Worm (Caenorhabditis elegans) whole organism, young adult: ENCODE measurements around the gene Y39A3B.8.

Experiments used
- B0035.1 ChIP-seq: sonication (generic microtip); optimal IDR thresholded peaks from 2 replicates; lab custom pipeline; 2016; ENCODE audit warnings: missing genetic modification characterization, mild to moderate bottlenecking, missing compliant biosample characterization, missing genotype, missing genetic modification reagents
- F52B5.7 ChIP-seq: sonication (generic microtip); optimal IDR thresholded peaks from 2 replicates; lab custom pipeline; 2016; ENCODE audit warnings: mild to moderate bottlenecking, missing genetic modification characterization, missing compliant biosample characterization
- F57C9.4 ChIP-seq: sonication (generic microtip); optimal IDR thresholded peaks from 2 replicates; lab custom pipeline; 2017; ENCODE audit warnings: mild to moderate bottlenecking, missing genetic modification characterization, missing compliant biosample characterization
- K12H6.12 ChIP-seq: fragments of 200-800 bp; sonication (Bioruptor generic); optimal IDR thresholded peaks from 2 replicates; lab custom pipeline; 2018; ENCODE audit warnings: mild to moderate bottlenecking, missing genetic modification characterization, missing compliant biosample characterization
- T26A5.8 ChIP-seq: sonication (generic microtip); optimal IDR thresholded peaks from 2 replicates; lab custom pipeline; 2016; ENCODE audit warnings: missing genetic modification characterization, missing compliant biosample characterization
- Y53G8AR.9 ChIP-seq: fragments of 200-800 bp; sonication (Bioruptor generic); conservative IDR thresholded peaks from 2 replicates; pipeline ENCODE4 v1.3.6; 2022; ENCODE audit warnings: missing genetic modification reagents, missing genetic modification characterization, missing compliant biosample characterization
- Y56A3A.18 ChIP-seq: fragments of 200-800 bp; sonication (Bioruptor generic); IDR thresholded peaks from 2 replicates; pipeline ENCODE4 v1.3.6; 2022; ENCODE audit warnings: missing genetic modification reagents, missing genetic modification characterization, missing compliant biosample characterization
- atf-7 ChIP-seq: sonication (generic microtip); optimal IDR thresholded peaks from 2 replicates; lab custom pipeline; 2017; ENCODE audit warnings: mild to moderate bottlenecking, missing genetic modification characterization, missing compliant biosample characterization
- cebp-1 ChIP-seq, 2 experiments: fragments of 200-800 bp in 1 of 2; sonication (Bioruptor generic) in 1 of 2; sonication (generic microtip) in 1 of 2; IDR thresholded peaks in 1 of 2; optimal IDR thresholded peaks in 1 of 2; 2 replicates each; pipeline versions ENCODE4 v1.3.6 to Lab custom; 2017 to 2022; ENCODE audit warnings: missing compliant biosample characterization in 2 of 2, missing genetic modification characterization in 2 of 2, mild to moderate bottlenecking in 1 of 2, missing genetic modification reagents in 1 of 2, moderate library complexity in 1 of 2
- ceh-40 ChIP-seq: fragments of 200-800 bp; sonication (Bioruptor generic); IDR thresholded peaks from 2 replicates; pipeline ENCODE4 v1.3.6; 2022; ENCODE audit warnings: missing genetic modification characterization, missing compliant biosample characterization
- ceh-58 ChIP-seq: fragments of 200-800 bp; sonication (Bioruptor generic); IDR thresholded peaks from 2 replicates; pipeline ENCODE4 v1.3.6; 2022; ENCODE audit warnings: missing genetic modification characterization, missing compliant biosample characterization
- ceh-79 ChIP-seq: sonication (generic microtip); optimal IDR thresholded peaks from 2 replicates; lab custom pipeline; 2017; ENCODE audit warnings: mild to moderate bottlenecking, missing genetic modification characterization, missing compliant biosample characterization
- chd-7 ChIP-seq: sonication (generic microtip); optimal IDR thresholded peaks from 2 replicates; lab custom pipeline; 2016; ENCODE audit warnings: mild to moderate bottlenecking, missing genetic modification characterization, moderate library complexity, missing compliant biosample characterization
- egl-18 ChIP-seq: fragments of 200-800 bp; sonication (Bioruptor generic); IDR thresholded peaks from 2 replicates; pipeline ENCODE4 v1.3.6; 2022; ENCODE audit warnings: missing genetic modification reagents, missing genetic modification characterization, missing compliant biosample characterization
- egl-44 ChIP-seq: fragments of 200-800 bp; sonication (Bioruptor generic); IDR thresholded peaks from 2 replicates; pipeline ENCODE4 v1.3.6; 2022; ENCODE audit warnings: missing genetic modification reagents, missing genetic modification characterization, missing compliant biosample characterization
- ekl-4 ChIP-seq: fragments of 200-800 bp; sonication (Bioruptor generic); IDR thresholded peaks from 2 replicates; pipeline ENCODE4 v1.3.6; 2022; ENCODE audit warnings: missing genetic modification reagents, missing genetic modification characterization, missing compliant biosample characterization
- gei-17 ChIP-seq: fragments of 200-800 bp; sonication (Bioruptor generic); optimal IDR thresholded peaks from 2 replicates; lab custom pipeline; 2018; ENCODE audit warnings: mild to moderate bottlenecking, missing genetic modification characterization, missing compliant biosample characterization
- him-1 ChIP-seq: sonication (generic microtip); optimal IDR thresholded peaks from 2 replicates; lab custom pipeline; 2016; ENCODE audit warnings: missing genotype, missing genetic modification reagents, missing genetic modification characterization, missing compliant biosample characterization
- hmg-1.2 ChIP-seq: fragments of 200-800 bp; sonication (Bioruptor generic); IDR thresholded peaks from 2 replicates; pipeline ENCODE4 v1.3.6; 2022; ENCODE audit warnings: missing genetic modification reagents, missing genetic modification characterization, missing compliant biosample characterization
- lin-35 ChIP-seq, 3 experiments: fragments of 150-350 bp in 2 of 3; sonication (generic microtip) in 1 of 3; optimal IDR thresholded peaks; 2 replicates each; lab custom pipeline; 2014 to 2018; ENCODE audit warnings: missing biosample characterization in 3 of 3, missing genetic modification characterization in 3 of 3, missing genetic modification reagents in 3 of 3
- lsl-1 ChIP-seq: fragments of 200-800 bp; sonication (Bioruptor generic); optimal IDR thresholded peaks from 2 replicates; lab custom pipeline; 2018; ENCODE audit warnings: mild to moderate bottlenecking, missing genetic modification characterization, moderate library complexity, missing compliant biosample characterization
- madf-3 ChIP-seq: fragments of 200-800 bp; sonication (Bioruptor generic); IDR thresholded peaks from 2 replicates; pipeline ENCODE4 v1.3.6; 2022; ENCODE audit warnings: missing genetic modification reagents, missing genetic modification characterization, missing compliant biosample characterization
- mel-28 ChIP-seq: sonication (generic microtip); optimal IDR thresholded peaks from 2 replicates; lab custom pipeline; 2016; ENCODE audit warnings: borderline replicate concordance, mild to moderate bottlenecking, missing genetic modification characterization, missing compliant biosample characterization
- nfya-2 ChIP-seq: fragments of 200-800 bp; sonication (Bioruptor generic); IDR thresholded peaks from 2 replicates; pipeline ENCODE4 v1.3.6; 2022; ENCODE audit warnings: missing genetic modification reagents, missing genetic modification characterization, missing compliant biosample characterization
- nhr-120 ChIP-seq: fragments of 200-800 bp; sonication (Bioruptor generic); IDR thresholded peaks from 2 replicates; pipeline ENCODE4 v1.3.6; 2022; ENCODE audit warnings: missing genetic modification characterization, missing compliant biosample characterization
- rpc-1 ChIP-seq, 2 experiments: fragments of 150-350 bp in 1 of 2; sonication (generic microtip) in 1 of 2; optimal IDR thresholded peaks; 2 replicates each; lab custom pipeline; 2014 to 2018; ENCODE audit warnings: missing biosample characterization in 1 of 2, missing genetic modification characterization in 1 of 2, missing genetic modification reagents in 1 of 2, missing genotype in 1 of 2
- sea-2 ChIP-seq: fragments of 200-800 bp; sonication (Bioruptor generic); IDR thresholded peaks from 2 replicates; pipeline ENCODE4 v1.3.6; 2022; ENCODE audit warnings: missing genetic modification characterization, missing compliant biosample characterization
- tbp1 ChIP-seq: fragments of 200-800 bp; sonication (Bioruptor generic); optimal IDR thresholded peaks from 2 replicates; lab custom pipeline; 2018; ENCODE audit warnings: mild to moderate bottlenecking, missing genetic modification characterization, missing compliant biosample characterization
- zfh-2 ChIP-seq: fragments of 200-800 bp; sonication (Bioruptor generic); conservative IDR thresholded peaks from 2 replicates; pipeline ENCODE4 v1.3.6; 2022; ENCODE audit warnings: missing genetic modification reagents, missing genetic modification characterization, missing compliant biosample characterization
- ztf-18 ChIP-seq: sonication (generic microtip); optimal IDR thresholded peaks from 2 replicates; lab custom pipeline; 2016; ENCODE audit warnings: missing genotype, mild to moderate bottlenecking, missing genetic modification characterization, missing compliant biosample characterization
- ztf-22 ChIP-seq: fragments of 200-800 bp; sonication (Bioruptor generic); optimal IDR thresholded peaks from 2 replicates; lab custom pipeline; 2018; ENCODE audit warnings: mild to moderate bottlenecking, missing genetic modification characterization, moderate library complexity, missing compliant biosample characterization
- ztf-25 ChIP-seq: fragments of 200-800 bp; sonication (Bioruptor generic); IDR thresholded peaks from 2 replicates; pipeline ENCODE4 v1.3.6; 2022; ENCODE audit warnings: missing genetic modification reagents, missing genetic modification characterization, missing compliant biosample characterization
- ztf-26 ChIP-seq: sonication (generic microtip); optimal IDR thresholded peaks from 2 replicates; lab custom pipeline; 2017; ENCODE audit warnings: missing genetic modification characterization, missing compliant biosample characterization

Y39A3B.8 gene

ce11 chrIII:1970433-1970832 is 17.4 kb upstream of the Y39A3B.8 start, which contains the start of gene R155.5:
R155.5 (minus strand) TSS chrIII:1970533.
- no peak for TF ChIP-seq Y53G8AR.9 (GFP tag; lab: Robert Waterston, UW)
- no peak for TF ChIP-seq egl-18 (GFP tag; lab: Robert Waterston, UW)
- no peak for TF ChIP-seq ztf-26 (tag; lab: Kevin White, UChicago)
- TF ChIP-seq F57C9.4 (tag; lab: Kevin White, UChicago): no peak
- TF ChIP-seq chd-7: no peak
- no peak for TF ChIP-seq ekl-4
- no peak for TF ChIP-seq gei-17
- no peak for TF ChIP-seq ceh-58
- no peak for TF ChIP-seq B0035.1 (tag; lab: Kevin White, UChicago)
- TF ChIP-seq hmg-1.2 (GFP tag; lab: Robert Waterston, UW): no peak
- no peak for TF ChIP-seq K12H6.12 (tag; lab: Kevin White, UChicago)
- TF ChIP-seq madf-3: no peak
- TF ChIP-seq nhr-120 (GFP tag; lab: Robert Waterston, UW): no peak
- TF ChIP-seq ztf-18 (tag; lab: Kevin White, UChicago): no peak
- no peak for TF ChIP-seq cebp-1 (GFP tag; IDR thresholded peaks at IDR 0.05; lab: Robert Waterston, UW)
- no peak for TF ChIP-seq cebp-1 (tag; optimal IDR thresholded peaks at IDR 0.05; lab: Kevin White, UChicago)
- TF ChIP-seq ceh-40: no peak
- TF ChIP-seq him-1 (tag; lab: Kevin White, UChicago): no peak

ce11 chrIII:1975992-1976391 is 11.8 kb upstream of the Y39A3B.8 start:
- TF ChIP-seq Y56A3A.18: no peak
- TF ChIP-seq zfh-2 (GFP tag; lab: Robert Waterston, UW): peak; percentile 82
- 0 out of 2 replicates have a peak, but pooled peaks have one; percentile 17 for TF ChIP-seq sea-2
- TF ChIP-seq atf-7 (tag; lab: Kevin White, UChicago): no peak

- TF ChIP-seq ztf-18 (tag; lab: Kevin White, UChicago): no peak
- TF ChIP-seq ztf-22 (GFP tag; lab: Kevin White, UChicago): no peak
- no peak for TF ChIP-seq lsl-1 (GFP tag; lab: Kevin White, UChicago)
- TF ChIP-seq mel-28 (tag; lab: Kevin White, UChicago): no peak
- no peak for TF ChIP-seq ceh-58
- TF ChIP-seq ceh-79 (tag; lab: Kevin White, UChicago): no peak
- no peak for TF ChIP-seq lin-35 (GFP tag; optimal IDR thresholded peaks at IDR 0.05; lab: Kevin White, UChicago)
Observed at ce11 chrIII:1976642-1977041, 11.2 kb upstream of the Y39A3B.8 start, which contains the start of gene R155.3. R155.3 (minus strand) TSS chrIII:1976742.

ce11 chrIII:1977424-1977823 is 10.4 kb upstream of the Y39A3B.8 start:
- TF ChIP-seq F52B5.7: no peak

ce11 chrIII:1981467-1981866 is 6.3 kb upstream of the Y39A3B.8 start:
- no peak for TF ChIP-seq T26A5.8 (tag; lab: Kevin White, UChicago)
- no peak for TF ChIP-seq nfya-2 (GFP tag; lab: Robert Waterston, UW)
- 0 out of 2 replicates have a peak, but pooled peaks have one; percentile 69 for TF ChIP-seq ztf-25 (GFP tag; lab: Robert Waterston, UW)
- peak; percentile 81 for TF ChIP-seq tbp1 (GFP tag; lab: Kevin White, UChicago)
- TF ChIP-seq rpc-1 (optimal IDR thresholded peaks at IDR 0.05; lab: Kevin White, UChicago): peak; percentile 36
- TF ChIP-seq rpc-1 (tag; optimal IDR thresholded peaks at IDR 0.05; lab: Kevin White, UChicago): peak; percentile 72
- TF ChIP-seq egl-44 (GFP tag; lab: Robert Waterston, UW): no peak
